Fruit fly (Drosophila melanogaster): ENCODE measurements around the gene wfs1.

wfs1 gene

DNA sequence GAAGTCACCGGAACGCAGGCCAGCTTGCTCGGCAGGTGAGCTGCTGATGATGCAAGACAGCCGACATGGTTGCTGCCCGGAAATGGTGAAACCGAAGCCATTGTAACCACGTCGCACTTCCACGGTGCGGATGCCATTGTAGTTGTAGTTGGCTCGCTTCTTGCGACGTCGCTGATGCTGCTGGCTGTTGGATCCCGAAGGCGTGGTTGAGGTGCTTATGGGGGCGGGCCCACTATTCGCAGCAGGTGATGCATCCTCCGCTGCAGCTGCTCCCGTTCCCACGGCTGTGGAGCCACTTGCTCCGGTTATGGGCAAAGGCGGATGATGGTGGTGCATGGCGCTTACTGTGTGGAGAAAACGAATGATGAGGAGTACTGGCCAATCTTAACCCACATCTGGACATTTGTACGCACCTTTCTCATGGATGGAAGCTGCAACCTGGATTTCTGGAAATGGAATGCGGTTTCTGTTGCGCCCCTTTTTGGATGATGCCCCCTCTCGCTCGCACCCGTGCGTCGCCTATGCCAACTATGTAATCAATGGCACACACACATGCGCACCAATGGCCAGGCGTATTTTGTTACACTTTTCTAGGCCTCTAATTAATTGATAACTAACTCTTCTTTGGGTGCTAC lies 51.5 kb downstream of the wfs1 start:
- TF ChIP-seq psq (optimal IDR thresholded peaks at IDR 0.05) = no peak
- no peak for TF ChIP-seq CG8478 (optimal IDR thresholded peaks at IDR 0.05)
- no peak for TF ChIP-seq Dll (optimal IDR thresholded peaks at IDR 0.05)
- no peak for TF ChIP-seq EcR (GFP tag; optimal IDR thresholded peaks at IDR 0.05)
- TF ChIP-seq pan (optimal IDR thresholded peaks at IDR 0.05) = no peak
- no peak for TF ChIP-seq usp (GFP tag; optimal IDR thresholded peaks at IDR 0.05)

All from whole organism.